Fruit fly (Drosophila melanogaster) whole organism, embryonic: ENCODE results near the gene CG7728.
A peak's percentile ranks its signal among the peaks of the same experiment; 100 is the strongest.

ENCODE experiments used
- B-H1 ChIP-seq: fragments of 200-800 bp; sonication (Bioruptor generic); IDR thresholded peaks from 3 replicates; pipeline ENCODE4 v1.3.6; 2022; ENCODE audit warnings: missing biosample characterization, missing genetic modification characterization
- CG11696 ChIP-seq: fragments of 200-800 bp; sonication (Bioruptor generic); IDR thresholded peaks from 2 replicates; pipeline ENCODE4 v1.3.6; 2022; ENCODE audit warnings: missing biosample characterization, missing genetic modification characterization
- CG12769 ChIP-seq: fragments of 200-800 bp; sonication (Bioruptor generic); optimal IDR thresholded peaks from 2 replicates; lab custom pipeline; 2019; ENCODE audit warnings: missing biosample characterization, mild to moderate bottlenecking, missing genetic modification characterization, moderate library complexity
- CG14710 ChIP-seq: fragments of 200-800 bp; sonication (Bioruptor generic); optimal IDR thresholded peaks from 3 replicates; lab custom pipeline; 2019; ENCODE audit warnings: missing biosample characterization, mild to moderate bottlenecking, missing genetic modification characterization, moderate library complexity
- CG15696 ChIP-seq: fragments of 200-800 bp; sonication (Bioruptor generic); optimal IDR thresholded peaks from 2 replicates; lab custom pipeline; 2019; ENCODE audit warnings: missing biosample characterization, mild to moderate bottlenecking, missing genetic modification characterization, moderate library complexity
- CG1603 ChIP-seq: fragments of 200-800 bp; sonication (Bioruptor generic); optimal IDR thresholded peaks from 2 replicates; lab custom pipeline; 2019; ENCODE audit warnings: missing biosample characterization, mild to moderate bottlenecking, missing genetic modification characterization, moderate library complexity
- CG17359 ChIP-seq: fragments of 200-800 bp; sonication (Bioruptor generic); optimal IDR thresholded peaks from 3 replicates; lab custom pipeline; 2018; ENCODE audit warnings: missing biosample characterization, mild to moderate bottlenecking, missing genetic modification characterization, moderate library complexity
- CG17385 ChIP-seq: fragments of 200-800 bp; sonication (Bioruptor generic); optimal IDR thresholded peaks from 3 replicates; lab custom pipeline; 2018; ENCODE audit warnings: missing biosample characterization, mild to moderate bottlenecking, missing genetic modification characterization
- CG2129 ChIP-seq: fragments of 200-800 bp; sonication (Bioruptor generic); IDR thresholded peaks from 2 replicates; pipeline ENCODE4 v1.3.6; 2022; ENCODE audit warnings: missing biosample characterization, missing genetic modification characterization; ENCODE audit not compliant: partially characterized antibody
- CG2202 ChIP-seq: fragments of 200-800 bp; sonication (Bioruptor generic); optimal IDR thresholded peaks from 2 replicates; lab custom pipeline; 2018; ENCODE audit warnings: missing biosample characterization, mild to moderate bottlenecking, missing genetic modification characterization
- CG31365 ChIP-seq: fragments of 200-800 bp; sonication (Bioruptor generic); optimal IDR thresholded peaks from 2 replicates; lab custom pipeline; 2018; ENCODE audit warnings: missing biosample characterization, mild to moderate bottlenecking, missing genetic modification characterization
- CG34422 ChIP-seq: fragments of 200-800 bp; sonication (Bioruptor generic); IDR thresholded peaks from 3 replicates; pipeline ENCODE4 v1.3.6; 2022; ENCODE audit warnings: missing biosample characterization, missing genetic modification characterization
- CG6683 ChIP-seq: fragments of 200-800 bp; sonication (Bioruptor generic); optimal IDR thresholded peaks from 2 replicates; lab custom pipeline; 2017; ENCODE audit warnings: missing biosample characterization, mild to moderate bottlenecking, missing genetic modification characterization, missing genetic modification reagents
- CG6765 ChIP-seq: fragments of 200-800 bp; sonication (Bioruptor generic); optimal IDR thresholded peaks from 3 replicates; lab custom pipeline; 2017; ENCODE audit warnings: missing biosample characterization, mild to moderate bottlenecking, missing genetic modification characterization
- CG6813 ChIP-seq: fragments of 200-800 bp; sonication (Bioruptor generic); optimal IDR thresholded peaks from 2 replicates; lab custom pipeline; 2017; ENCODE audit warnings: missing biosample characterization, missing genetic modification characterization, mild to moderate bottlenecking, moderate library complexity, missing genetic modification reagents
- CG6854 ChIP-seq: fragments of 200-800 bp; sonication (Bioruptor generic); optimal IDR thresholded peaks from 3 replicates; lab custom pipeline; 2017; ENCODE audit warnings: missing biosample characterization, mild to moderate bottlenecking, missing genetic modification characterization
- CG7372 ChIP-seq: fragments of 200-800 bp; sonication (Bioruptor generic); IDR thresholded peaks from 2 replicates; pipeline ENCODE4 v1.3.6; 2022; ENCODE audit warnings: missing biosample characterization, missing genetic modification characterization
- CG7928 ChIP-seq: fragments of 200-800 bp; sonication (Bioruptor generic); optimal IDR thresholded peaks from 2 replicates; lab custom pipeline; 2017; ENCODE audit warnings: missing biosample characterization, mild to moderate bottlenecking, missing genetic modification characterization
- CG8478 ChIP-seq: fragments of >200 bp; optimal IDR thresholded peaks from 2 replicates; lab custom pipeline; 2018
- CG9727 ChIP-seq: fragments of 200-800 bp; sonication (Bioruptor generic); optimal IDR thresholded peaks from 3 replicates; lab custom pipeline; 2017; ENCODE audit warnings: missing biosample characterization, mild to moderate bottlenecking, missing genetic modification characterization
- CkIIα-i1 ChIP-seq: fragments of 200-800 bp; sonication (Bioruptor generic); IDR thresholded peaks from 2 replicates; pipeline ENCODE4 v1.3.6; 2022; ENCODE audit warnings: missing biosample characterization, missing genetic modification characterization
- Dfd ChIP-seq, 2 experiments: fragments of >200 bp; optimal IDR thresholded peaks; 2 replicates each; lab custom pipeline; 2017; ENCODE audit warnings: missing biosample characterization in 2 of 2, missing genetic modification characterization in 2 of 2
- Dip2 ChIP-seq: fragments of 200-800 bp; sonication (Bioruptor generic); IDR thresholded peaks from 2 replicates; pipeline ENCODE4 v1.3.6; 2022; ENCODE audit warnings: missing biosample characterization, missing genetic modification characterization
- Drgx ChIP-seq: fragments of 200-800 bp; sonication (Bioruptor generic); IDR thresholded peaks from 2 replicates; pipeline ENCODE4 v1.3.6; 2022; ENCODE audit warnings: missing biosample characterization, missing genetic modification characterization
- ERR ChIP-seq: fragments of 200-800 bp; sonication (Bioruptor generic); optimal IDR thresholded peaks from 2 replicates; lab custom pipeline; 2016; ENCODE audit warnings: missing biosample characterization, missing genetic modification characterization
- Hr39 ChIP-seq: fragments of >200 bp; optimal IDR thresholded peaks from 2 replicates; lab custom pipeline; 2017
- Hsf ChIP-seq: fragments of 200-800 bp; sonication (Bioruptor generic); optimal IDR thresholded peaks from 3 replicates; lab custom pipeline; 2016; ENCODE audit warnings: missing biosample characterization, missing genetic modification characterization
- MESR4 ChIP-seq: fragments of 200-800 bp; sonication (Bioruptor generic); optimal IDR thresholded peaks from 2 replicates; lab custom pipeline; 2018; ENCODE audit warnings: missing biosample characterization, mild to moderate bottlenecking, missing genetic modification characterization, moderate library complexity
- Max ChIP-seq: fragments of 200-800 bp; sonication (Bioruptor generic); optimal IDR thresholded peaks from 2 replicates; lab custom pipeline; 2016; ENCODE audit warnings: missing biosample characterization, mild to moderate bottlenecking, missing genetic modification characterization
- Nf-YA ChIP-seq: fragments of 200-800 bp; sonication (Bioruptor generic); IDR thresholded peaks from 2 replicates; pipeline ENCODE4 v1.3.6; 2022; ENCODE audit warnings: missing biosample characterization, missing genetic modification characterization
- Nf-YC ChIP-seq: fragments of 200-800 bp; optimal IDR thresholded peaks from 3 replicates; lab custom pipeline; 2019; ENCODE audit warnings: missing biosample characterization, mild to moderate bottlenecking, missing genetic modification characterization, moderate library complexity
- Trl ChIP-seq, 3 experiments: fragments of >200 bp in 2 of 3; fragments of 200-800 bp in 1 of 3; sonication (Bioruptor generic) in 1 of 3; optimal IDR thresholded peaks; 2 replicates in 1 of 3; 3 replicates in 2 of 3; lab custom pipeline; 2016 to 2017; ENCODE audit warnings: missing biosample characterization in 1 of 3, missing genetic modification characterization in 1 of 3
- Usf ChIP-seq: fragments of 200-800 bp; sonication (Bioruptor generic); optimal IDR thresholded peaks from 2 replicates; lab custom pipeline; 2017; ENCODE audit warnings: missing genotype, missing biosample characterization, missing genetic modification characterization
- ato ChIP-seq: fragments of 200-800 bp; sonication (Bioruptor generic); IDR thresholded peaks from 2 replicates; pipeline ENCODE4 v1.3.6; 2022; ENCODE audit warnings: missing biosample characterization, missing genetic modification characterization; ENCODE audit not compliant: partially characterized antibody
- bsh ChIP-seq, 2 experiments: fragments of 200-800 bp; sonication (Bioruptor generic); optimal IDR thresholded peaks; 2 replicates each; lab custom pipeline; 2017 to 2018; ENCODE audit warnings: mild to moderate bottlenecking in 2 of 2, missing biosample characterization in 2 of 2, missing genetic modification characterization in 2 of 2, moderate library complexity in 1 of 2
- cas ChIP-seq: fragments of 200-800 bp; sonication (Bioruptor generic); IDR thresholded peaks from 2 replicates; pipeline ENCODE4 v1.3.6; 2022; ENCODE audit warnings: missing biosample characterization, missing genetic modification characterization
- caup ChIP-seq: fragments of 200-800 bp; sonication (Bioruptor generic); optimal IDR thresholded peaks from 3 replicates; lab custom pipeline; 2017; ENCODE audit warnings: missing biosample characterization, mild to moderate bottlenecking, missing genetic modification characterization, moderate library complexity; ENCODE audit not compliant: severe bottlenecking
- chinmo ChIP-seq: fragments of 200-800 bp; sonication (Bioruptor generic); IDR thresholded peaks from 4 replicates; pipeline ENCODE4 v1.3.6; 2022; ENCODE audit warnings: missing biosample characterization, missing genetic modification characterization; ENCODE audit not compliant: partially characterized antibody
- dysf ChIP-seq: fragments of 200-800 bp; sonication (Bioruptor generic); IDR thresholded peaks from 3 replicates; pipeline ENCODE4 v1.3.6; 2022; ENCODE audit warnings: missing biosample characterization, missing genetic modification characterization
- ems ChIP-seq: fragments of 200-800 bp; sonication (Bioruptor generic); optimal IDR thresholded peaks from 3 replicates; lab custom pipeline; 2016; ENCODE audit warnings: missing biosample characterization, missing genetic modification characterization
- gt ChIP-seq: fragments of 200-800 bp; sonication (Bioruptor generic); IDR thresholded peaks from 2 replicates; pipeline ENCODE4 v1.3.6; 2022; ENCODE audit warnings: missing biosample characterization, missing genetic modification characterization
- jumu ChIP-seq: fragments of 200-800 bp; sonication (Bioruptor generic); optimal IDR thresholded peaks from 3 replicates; lab custom pipeline; 2016; ENCODE audit warnings: missing biosample characterization, missing genetic modification characterization
- lov ChIP-seq, 2 experiments: fragments of 200-800 bp in 1 of 2; fragments of >200 bp in 1 of 2; sonication (Bioruptor generic) in 1 of 2; IDR thresholded peaks in 1 of 2; optimal IDR thresholded peaks in 1 of 2; 2 replicates in 1 of 2; 3 replicates in 1 of 2; pipeline versions ENCODE4 v1.3.6 to Lab custom; 2017 to 2022; ENCODE audit warnings: missing biosample characterization in 1 of 2, missing genetic modification characterization in 1 of 2
- mam ChIP-seq: fragments of 200-800 bp; sonication (Bioruptor generic); optimal IDR thresholded peaks from 3 replicates; lab custom pipeline; 2016; ENCODE audit warnings: missing biosample characterization, missing genetic modification characterization
- pita ChIP-seq: fragments of 200-800 bp; sonication (Bioruptor generic); optimal IDR thresholded peaks from 2 replicates; lab custom pipeline; 2017; ENCODE audit warnings: missing biosample characterization, mild to moderate bottlenecking, missing genetic modification characterization
- tll ChIP-seq, 2 experiments: fragments of 200-800 bp in 1 of 2; fragments of >200 bp in 1 of 2; sonication (Bioruptor generic) in 1 of 2; optimal IDR thresholded peaks; 2 replicates each; lab custom pipeline; 2017 to 2019; ENCODE audit warnings: missing biosample characterization in 2 of 2, missing genetic modification characterization in 2 of 2, mild to moderate bottlenecking in 1 of 2, moderate library complexity in 1 of 2
- vfl ChIP-seq: fragments of 200-800 bp; sonication (Bioruptor generic); optimal IDR thresholded peaks from 2 replicates; lab custom pipeline; 2016; ENCODE audit warnings: missing biosample characterization, missing genetic modification characterization
- vvl ChIP-seq: fragments of 200-800 bp; sonication (Bioruptor generic); IDR thresholded peaks from 2 replicates; pipeline ENCODE4 v1.3.6; 2022; ENCODE audit warnings: missing biosample characterization, missing genetic modification characterization

Gene CG7728

dm6 chr3L:17009715-17010491 lies 6.4 kb upstream of the CG7728 start (continued):
- TF ChIP-seq Nf-YA (GFP tag; lab: Robert Waterston, UW) (no peak), vvl (GFP tag; lab: Robert Waterston, UW) (peak; percentile 76; the same call in 1 of the 2 replicates), CG1603 (peak; percentile 34), ERR (GFP tag; lab: Kevin White, UChicago) (no peak), CG8478 (lab: Kevin White, UChicago) (peak; percentile 84), ems (GFP tag; lab: Kevin White, UChicago) (no peak), MESR4 (GFP tag; lab: Kevin White, UChicago) (no peak), Drgx (peak; percentile 46; the same call in 1 of the 2 replicates), bsh (GFP tag; optimal IDR thresholded peaks at IDR 0.05; lab: Kevin White, UChicago) (peak in 1 of 2 experiments; percentile 8), CG17359 (tag; lab: Kevin White, UChicago) (peak; percentile 46), CG11696 (GFP tag; lab: Robert Waterston, UW) (peak; percentile 95), B-H1 (no peak; the same call in 2 of the 3 replicates), mam (peak; percentile 52), CG7928 (GFP tag; lab: Kevin White, UChicago) (no peak), CG31365 (tag; lab: Kevin White, UChicago) (no peak), tll (GFP tag; optimal IDR thresholded peaks at IDR 0.05; lab: Kevin White, UChicago) (peak in 1 of 2 experiments; percentile 60), vfl (GFP tag; lab: Kevin White, UChicago) (no peak), ato (GFP tag; lab: Robert Waterston, UW) (peak; percentile 40; the same call in 1 of the 2 replicates), pita (GFP tag; lab: Kevin White, UChicago) (no peak), Nf-YC (peak; percentile 64), CG2202 (tag; lab: Kevin White, UChicago) (no peak), cas (GFP tag; lab: Robert Waterston, UW) (no peak), CG6813 (GFP tag; lab: Kevin White, UChicago) (peak; percentile 17), CkIIα-i1 (no peak), CG6683 (GFP tag; lab: Kevin White, UChicago) (peak; percentile 46), Trl (optimal IDR thresholded peaks at IDR 0.05; lab: Kevin White, UChicago) (peak; percentile 43 to 54), Trl (GFP tag; optimal IDR thresholded peaks at IDR 0.05; lab: Kevin White, UChicago) (no peak), Dip2 (GFP tag; lab: Robert Waterston, UW) (no peak), CG14710 (tag; lab: Kevin White, UChicago) (no peak), caup (GFP tag; lab: Kevin White, UChicago) (peak; percentile 33), Hr39 (lab: Kevin White, UChicago) (no peak), CG15696 (tag; lab: Kevin White, UChicago) (peak; percentile 26), chinmo (GFP tag; lab: Robert Waterston, UW) (peak; percentile 100), Dfd (GFP tag; optimal IDR thresholded peaks at IDR 0.05; lab: Kevin White, UChicago) (no peak), lov (optimal IDR thresholded peaks at IDR 0.05; lab: Kevin White, UChicago) (no peak), lov (GFP tag; IDR thresholded peaks at IDR 0.05; lab: Robert Waterston, UW) (no peak), gt (no peak), CG17385 (GFP tag; lab: Kevin White, UChicago) (peak; percentile 21), CG6854 (peak; percentile 56), CG12769 (tag; lab: Kevin White, UChicago) (peak; percentile 98), dysf (GFP tag; lab: Robert Waterston, UW) (peak; percentile 30; the same call in 1 of the 3 replicates), CG34422 (GFP tag; lab: Robert Waterston, UW) (peak; percentile 71; the same call in 1 of the 3 replicates), CG7372 (GFP tag; lab: Robert Waterston, UW) (no peak), CG9727 (GFP tag; lab: Kevin White, UChicago) (peak; percentile 42), CG2129 (no peak), jumu (GFP tag; lab: Kevin White, UChicago) (no peak), CG6765 (GFP tag; lab: Kevin White, UChicago) (no peak), Max (GFP tag; lab: Kevin White, UChicago) (peak; percentile 41), Usf (GFP tag; lab: Kevin White, UChicago) (no peak), Hsf (peak; percentile 0)
